Fruit fly (Drosophila melanogaster): ENCODE data around the gene CG10375.

The CG10375 gene

DNA sequence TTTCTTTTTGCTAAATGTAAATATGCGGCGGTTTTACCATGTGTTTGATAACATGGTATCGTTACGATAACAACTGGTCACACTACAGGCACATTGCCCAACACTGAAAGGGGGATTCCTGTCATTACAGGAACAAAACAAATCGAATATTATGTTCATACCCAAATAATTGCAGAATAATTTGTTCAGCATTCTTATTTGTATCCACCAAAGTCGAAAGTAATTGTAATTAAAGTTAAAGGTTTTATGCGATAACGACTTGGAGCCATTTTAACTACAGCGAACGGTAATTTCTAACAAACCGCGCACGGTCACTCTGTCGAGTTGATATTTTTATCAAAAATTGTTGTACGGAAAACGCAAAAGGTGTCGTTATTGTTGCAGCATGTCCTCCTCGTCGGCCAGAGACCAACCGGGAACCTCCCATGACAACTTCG is at the start of gene CG10375, which contains the start of gene CG10214:
Gene CG10375 (plus strand): TSS at position 296 of the 437 bp plus-strand sequence.
Gene CG10214 (minus strand): TSS at position 72 of the 437 bp plus-strand sequence.
- TF ChIP-seq eyg (GFP tag; optimal IDR thresholded peaks at IDR 0.05) (peak; percentile 65), CTCF (GFP tag; optimal IDR thresholded peaks at IDR 0.05) (peak; percentile 41), sqz (GFP tag; optimal IDR thresholded peaks at IDR 0.05) (no peak), en (GFP tag; optimal IDR thresholded peaks at IDR 0.05) (peak; percentile 35), btn (GFP tag; optimal IDR thresholded peaks at IDR 0.05) (peak; percentile 50), Kr (GFP tag; optimal IDR thresholded peaks at IDR 0.05) (no peak), fu2 (GFP tag; optimal IDR thresholded peaks at IDR 0.05) (peak; percentile 79), Bgb (GFP tag; IDR thresholded peaks at IDR 0.05; ENCODE audit: partially characterized antibody) (no peak; the same call in 1 of the 2 replicates), CG7786 (GFP tag; optimal IDR thresholded peaks at IDR 0.05) (peak; percentile 81), Hey (tag; optimal IDR thresholded peaks at IDR 0.05) (no peak), Max (GFP tag; optimal IDR thresholded peaks at IDR 0.05) (peak; percentile 94), nerfin-2 (GFP tag; IDR thresholded peaks at IDR 0.05; ENCODE audit: partially characterized antibody) (no peak), CG7372 (GFP tag; IDR thresholded peaks at IDR 0.05) (peak; percentile 45; the same call in 1 of the 2 replicates), lab (GFP tag; optimal IDR thresholded peaks at IDR 0.05) (peak; percentile 70), Xbp1 (GFP tag; optimal IDR thresholded peaks at IDR 0.05) (peak; percentile 83), pb (GFP tag; optimal IDR thresholded peaks at IDR 0.05) (peak; percentile 55), CG8765 (GFP tag; IDR thresholded peaks at IDR 0.05) (0 out of 2 replicates have a peak, but pooled peaks have one; percentile 29), nmo (GFP tag; optimal IDR thresholded peaks at IDR 0.05) (peak; percentile 83), Ssrp (tag; optimal IDR thresholded peaks at IDR 0.05) (peak; percentile 35), Vsx1 (GFP tag; optimal IDR thresholded peaks at IDR 0.05) (no peak), gce (GFP tag; IDR thresholded peaks at IDR 0.05) (no peak; the same call in 2 of the 3 replicates), hth (optimal IDR thresholded peaks at IDR 0.05) (no peak), MTF-1 (GFP tag; optimal IDR thresholded peaks at IDR 0.05; ENCODE audit: borderline replicate concordance) (no peak), so (GFP tag; IDR thresholded peaks at IDR 0.05) (no peak), prd (optimal IDR thresholded peaks at IDR 0.05) (no peak), prd (GFP tag; IDR thresholded peaks at IDR 0.05) (peak; percentile 74), lilli (GFP tag; optimal IDR thresholded peaks at IDR 0.05) (peak; percentile 90), bcd (GFP tag; optimal IDR thresholded peaks at IDR 0.05) (peak; percentile 64), ham (GFP tag; IDR thresholded peaks at IDR 0.05) (no peak), NfI (GFP tag; optimal IDR thresholded peaks at IDR 0.05) (peak; percentile 66), ssp (GFP tag; IDR thresholded peaks at IDR 0.05) (peak; percentile 51; the same call in 1 of the 2 replicates), CG2116 (GFP tag; optimal IDR thresholded peaks at IDR 0.05) (peak; percentile 69), zen2 (GFP tag; IDR thresholded peaks at IDR 0.05; ENCODE audit: partially characterized antibody) (no peak), CG11085 (GFP tag; IDR thresholded peaks at IDR 0.05) (no peak), psq (GFP tag; optimal IDR thresholded peaks at IDR 0.05) (peak; percentile 58), Optix (GFP tag; IDR thresholded peaks at IDR 0.05) (0 out of 3 replicates have a peak, but pooled peaks have one; percentile 25), CG11247 (GFP tag; IDR thresholded peaks at IDR 0.05) (0 out of 2 replicates have a peak, but pooled peaks have one; percentile 37), dmrt11E (tag; optimal IDR thresholded peaks at IDR 0.05) (peak; percentile 64), slou (GFP tag; optimal IDR thresholded peaks at IDR 0.05) (no peak), Gug (GFP tag; IDR thresholded peaks at IDR 0.05) (peak; percentile 30; the same call in 1 of the 4 replicates), sc (optimal IDR thresholded peaks at IDR 0.05) (no peak), sc (GFP tag; optimal IDR thresholded peaks at IDR 0.05) (no peak), CG1647 (GFP tag; optimal IDR thresholded peaks at IDR 0.05) (peak; percentile 82), CG12236 (GFP tag; optimal IDR thresholded peaks at IDR 0.05) (peak; percentile 13), org-1 (GFP tag; optimal IDR thresholded peaks at IDR 0.05) (no peak), pho (GFP tag; optimal IDR thresholded peaks at IDR 0.05) (peak; percentile 81), tx (GFP tag; optimal IDR thresholded peaks at IDR 0.05) (peak; percentile 81), dpn (GFP tag; optimal IDR thresholded peaks at IDR 0.05) (peak; percentile 82 to 86), pan (optimal IDR thresholded peaks at IDR 0.05) (no peak), pan (GFP tag; optimal IDR thresholded peaks at IDR 0.05 in 1 of 2, IDR thresholded peaks at IDR 0.05 in 1 of 2) (peak in 1 of 2 experiments; percentile 74), CG6654 (GFP tag; optimal IDR thresholded peaks at IDR 0.05) (no peak), CG9215 (GFP tag; IDR thresholded peaks at IDR 0.05) (peak; percentile 57; the same call in 1 of the 2 replicates)

Data from whole organism, embryonic.